Fruit fly (Drosophila melanogaster) whole organism, prepupa: ENCODE results near the gene CG33286.

ENCODE experiments used
- Blimp-1 ChIP-seq: fragments of 200-800 bp; sonication (Bioruptor generic); optimal IDR thresholded peaks from 3 replicates; lab custom pipeline; 2017; ENCODE audit warnings: missing biosample characterization, missing genetic modification characterization, mild to moderate bottlenecking, moderate library complexity, missing genetic modification reagents
- CG11762 ChIP-seq: fragments of 200-800 bp; sonication (Bioruptor generic); optimal IDR thresholded peaks from 3 replicates; lab custom pipeline; 2016; ENCODE audit warnings: missing biosample characterization, missing genetic modification characterization; ENCODE audit not compliant: insufficient read depth
- CG11902 ChIP-seq: fragments of 200-800 bp; sonication (Bioruptor generic); optimal IDR thresholded peaks from 3 replicates; lab custom pipeline; 2016; ENCODE audit warnings: missing biosample characterization, missing genetic modification characterization
- CG15336 ChIP-seq: fragments of 200-800 bp; sonication (Bioruptor generic); IDR thresholded peaks from 2 replicates; pipeline ENCODE4 v1.3.6; 2022; ENCODE audit warnings: missing biosample characterization, missing genetic modification characterization
- CG1621 ChIP-seq: fragments of 200-800 bp; sonication (Bioruptor generic); optimal IDR thresholded peaks from 3 replicates; lab custom pipeline; 2018; ENCODE audit warnings: missing biosample characterization, mild to moderate bottlenecking, missing genetic modification characterization
- CG16779 ChIP-seq: fragments of 200-800 bp; sonication (Bioruptor generic); optimal IDR thresholded peaks from 3 replicates; lab custom pipeline; 2017; ENCODE audit warnings: missing biosample characterization, mild to moderate bottlenecking, missing genetic modification characterization
- CG31627 ChIP-seq: fragments of 200-800 bp; sonication (Bioruptor generic); optimal IDR thresholded peaks from 3 replicates; lab custom pipeline; 2016; ENCODE audit warnings: missing biosample characterization, missing genetic modification characterization
- CG32006 ChIP-seq: fragments of 200-800 bp; sonication (Bioruptor generic); optimal IDR thresholded peaks from 3 replicates; lab custom pipeline; 2017; ENCODE audit warnings: missing biosample characterization, mild to moderate bottlenecking, missing genetic modification characterization
- CG34406 ChIP-seq: fragments of 200-800 bp; sonication (Bioruptor generic); optimal IDR thresholded peaks from 3 replicates; lab custom pipeline; 2016; ENCODE audit warnings: missing biosample characterization, missing genetic modification characterization
- CG3919 ChIP-seq: fragments of 200-800 bp; sonication (Bioruptor generic); optimal IDR thresholded peaks from 3 replicates; lab custom pipeline; 2016; ENCODE audit warnings: missing biosample characterization, missing genetic modification characterization
- CG6163 ChIP-seq: fragments of 200-800 bp; sonication (Bioruptor generic); IDR thresholded peaks from 3 replicates; pipeline ENCODE4 v1.3.6; 2022; ENCODE audit warnings: missing biosample characterization, missing genetic modification characterization
- CG6276 ChIP-seq: fragments of 200-800 bp; sonication (Bioruptor generic); optimal IDR thresholded peaks from 2 replicates; lab custom pipeline; 2017; ENCODE audit warnings: missing biosample characterization, mild to moderate bottlenecking, missing genetic modification characterization
- CG6792 ChIP-seq: fragments of 200-800 bp; sonication (Bioruptor generic); optimal IDR thresholded peaks from 3 replicates; lab custom pipeline; 2016; ENCODE audit warnings: missing biosample characterization, missing genetic modification characterization
- CG6854 ChIP-seq: fragments of 200-800 bp; sonication (Bioruptor generic); optimal IDR thresholded peaks from 2 replicates; lab custom pipeline; 2017; ENCODE audit warnings: missing biosample characterization, mild to moderate bottlenecking, missing genetic modification characterization
- CG8319 ChIP-seq: fragments of 200-800 bp; sonication (Bioruptor generic); optimal IDR thresholded peaks from 3 replicates; lab custom pipeline; 2016; ENCODE audit warnings: missing biosample characterization, missing genetic modification characterization
- CG9139 ChIP-seq: fragments of 200-800 bp; sonication (Bioruptor generic); optimal IDR thresholded peaks from 3 replicates; lab custom pipeline; 2017; ENCODE audit warnings: missing biosample characterization, mild to moderate bottlenecking, missing genetic modification characterization
- Eip75B ChIP-seq: fragments of 200-800 bp; sonication (Bioruptor generic); optimal IDR thresholded peaks from 3 replicates; lab custom pipeline; 2016; ENCODE audit warnings: missing biosample characterization, missing genetic modification characterization
- Eip78C ChIP-seq: fragments of 200-800 bp; sonication (Bioruptor generic); peaks from one replicate; lab custom pipeline; 2016; ENCODE audit warnings: missing biosample characterization, missing genetic modification characterization
- Eip93F ChIP-seq: fragments of 200-800 bp; sonication (Bioruptor generic); optimal IDR thresholded peaks from 2 replicates; lab custom pipeline; 2016; ENCODE audit warnings: missing biosample characterization, mild to moderate bottlenecking, missing genetic modification characterization
- Ets21C ChIP-seq: fragments of 200-800 bp; sonication (Bioruptor generic); optimal IDR thresholded peaks from 3 replicates; lab custom pipeline; 2016; ENCODE audit warnings: missing biosample characterization, missing genetic modification characterization
- Ets96B ChIP-seq: fragments of 200-800 bp; optimal IDR thresholded peaks from 2 replicates; lab custom pipeline; 2019; ENCODE audit warnings: missing biosample characterization, mild to moderate bottlenecking, missing genetic modification characterization, moderate library complexity
- Hr38 ChIP-seq: sonication (Bioruptor generic); optimal IDR thresholded peaks from 2 replicates; lab custom pipeline; 2016; ENCODE audit warnings: missing biosample characterization, missing genetic modification characterization
- Sox102F ChIP-seq: fragments of 200-800 bp; sonication (Bioruptor generic); optimal IDR thresholded peaks from 2 replicates; lab custom pipeline; 2016; ENCODE audit warnings: missing biosample characterization, mild to moderate bottlenecking, missing genetic modification characterization
- Sox14 ChIP-seq: fragments of 200-800 bp; sonication (Bioruptor generic); optimal IDR thresholded peaks from 3 replicates; lab custom pipeline; 2016; ENCODE audit warnings: missing biosample characterization, missing genetic modification characterization
- Sox15 ChIP-seq: fragments of 200-800 bp; sonication (Bioruptor generic); optimal IDR thresholded peaks from 3 replicates; lab custom pipeline; 2016; ENCODE audit warnings: missing biosample characterization, missing genetic modification characterization
- achi ChIP-seq: fragments of 200-800 bp; sonication (Bioruptor generic); optimal IDR thresholded peaks from 3 replicates; lab custom pipeline; 2016; ENCODE audit warnings: missing biosample characterization, missing genetic modification characterization
- acj6 ChIP-seq: fragments of 200-800 bp; sonication (Bioruptor generic); optimal IDR thresholded peaks from 3 replicates; lab custom pipeline; 2016; ENCODE audit warnings: missing biosample characterization, missing genetic modification characterization
- dac ChIP-seq: fragments of 200-800 bp; sonication (Bioruptor generic); optimal IDR thresholded peaks from 2 replicates; lab custom pipeline; 2017; ENCODE audit warnings: missing biosample characterization, mild to moderate bottlenecking, missing genetic modification characterization
- eg ChIP-seq: fragments of 200-800 bp; sonication (Bioruptor generic); IDR thresholded peaks from 3 replicates; pipeline ENCODE4 v1.3.6; 2022; ENCODE audit warnings: missing biosample characterization, missing genetic modification characterization
- fd59A ChIP-seq: fragments of 200-800 bp; sonication (Bioruptor generic); optimal IDR thresholded peaks from 2 replicates; lab custom pipeline; 2017; ENCODE audit warnings: missing biosample characterization, mild to moderate bottlenecking, missing genetic modification characterization, missing genetic modification reagents
- fd85E ChIP-seq: fragments of 200-800 bp; sonication (Bioruptor generic); optimal IDR thresholded peaks from 3 replicates; lab custom pipeline; 2016; ENCODE audit warnings: missing biosample characterization, missing genetic modification characterization
- fkh ChIP-seq: fragments of 200-800 bp; sonication (Bioruptor generic); optimal IDR thresholded peaks from 3 replicates; lab custom pipeline; 2017; ENCODE audit warnings: missing biosample characterization, mild to moderate bottlenecking, missing genetic modification characterization, moderate library complexity
- lz ChIP-seq: fragments of 200-800 bp; sonication (Bioruptor generic); optimal IDR thresholded peaks from 3 replicates; lab custom pipeline; 2016; ENCODE audit warnings: missing biosample characterization, missing genetic modification characterization
- net ChIP-seq: fragments of 200-800 bp; sonication (Bioruptor generic); optimal IDR thresholded peaks from 3 replicates; lab custom pipeline; 2016; ENCODE audit warnings: missing biosample characterization, missing genetic modification characterization
- pdm3 ChIP-seq: fragments of 200-800 bp; sonication (Bioruptor generic); optimal IDR thresholded peaks from 3 replicates; lab custom pipeline; 2016; ENCODE audit warnings: missing biosample characterization, missing genetic modification characterization
- salr ChIP-seq, 2 experiments: fragments of 200-800 bp; sonication (Bioruptor generic); optimal IDR thresholded peaks; 3 replicates each; lab custom pipeline; 2016 to 2018; ENCODE audit warnings: missing biosample characterization in 2 of 2, missing genetic modification characterization in 2 of 2, mild to moderate bottlenecking in 1 of 2
- ss ChIP-seq, 2 experiments: fragments of 200-800 bp; sonication (Bioruptor generic); optimal IDR thresholded peaks; 2 replicates in 1 of 2; 3 replicates in 1 of 2; lab custom pipeline; 2017 to 2018; ENCODE audit warnings: mild to moderate bottlenecking in 2 of 2, missing biosample characterization in 2 of 2, missing genetic modification characterization in 2 of 2, moderate library complexity in 1 of 2
- svp ChIP-seq: fragments of 200-800 bp; sonication (Bioruptor generic); peaks from one replicate; lab custom pipeline; 2016; ENCODE audit warnings: missing biosample characterization, missing genetic modification characterization
- topi ChIP-seq: fragments of 200-800 bp; sonication (Bioruptor generic); optimal IDR thresholded peaks from 3 replicates; lab custom pipeline; 2016; ENCODE audit warnings: missing biosample characterization, missing genetic modification characterization
- vri ChIP-seq: fragments of 200-800 bp; sonication (Bioruptor generic); optimal IDR thresholded peaks from 3 replicates; lab custom pipeline; 2016; ENCODE audit warnings: missing biosample characterization, mild to moderate bottlenecking, missing genetic modification characterization

CG33286 gene

dm6 chr3L:21009405-21010120 lies 35.1 kb upstream of the CG33286 start (continued):
- TF ChIP-seq CG34406 (GFP tag; lab: Kevin White, UChicago) = peak; percentile 80
- TF ChIP-seq fd85E = peak; percentile 32
- peak; percentile 68 for TF ChIP-seq CG16779 (tag; lab: Kevin White, UChicago)
- TF ChIP-seq net (GFP tag; lab: Kevin White, UChicago) = peak; percentile 78
- TF ChIP-seq salr (GFP tag; optimal IDR thresholded peaks at IDR 0.05; lab: Kevin White, UChicago) = peak; percentile 33 to 75
- peak; percentile 89 for TF ChIP-seq Sox102F
- no peak for TF ChIP-seq CG6854 (GFP tag; lab: Kevin White, UChicago)
- TF ChIP-seq topi (GFP tag; lab: Kevin White, UChicago) = peak; percentile 85
- peak; percentile 64 for TF ChIP-seq Sox15 (GFP tag; lab: Kevin White, UChicago)
- TF ChIP-seq Blimp-1 = peak; percentile 7
- TF ChIP-seq CG9139 (GFP tag; lab: Kevin White, UChicago) = peak; percentile 26
- TF ChIP-seq acj6 (GFP tag; lab: Kevin White, UChicago) = peak; percentile 78
- peak; percentile 84 for TF ChIP-seq CG3919
- TF ChIP-seq CG6276 (GFP tag; lab: Kevin White, UChicago) = peak; percentile 68
- TF ChIP-seq CG15336 (GFP tag; lab: Robert Waterston, UW) = peak; percentile 85
- TF ChIP-seq CG11762 (GFP tag; lab: Kevin White, UChicago) = peak; percentile 62
- TF ChIP-seq CG8319 = peak; percentile 66
- no peak for TF ChIP-seq Hr38 (GFP tag; lab: Kevin White, UChicago)
- TF ChIP-seq CG11902 (GFP tag; lab: Kevin White, UChicago) = peak; percentile 62
- peak; percentile 89 for TF ChIP-seq Sox14 (GFP tag; lab: Kevin White, UChicago)
- TF ChIP-seq CG31627 (GFP tag; lab: Kevin White, UChicago) = peak; percentile 80

dm6 chr3L:21008899-21009298 lies 34.4 kb upstream of the CG33286 start:
- TF ChIP-seq CG6163 (GFP tag; lab: Robert Waterston, UW) = peak; percentile 39; the same call in 1 of the 3 replicates
- no peak for TF ChIP-seq dac (GFP tag; lab: Kevin White, UChicago)
- TF ChIP-seq acj6 (GFP tag; lab: Kevin White, UChicago) = no peak
- no peak for TF ChIP-seq achi (GFP tag; lab: Kevin White, UChicago)
- TF ChIP-seq CG6792 = no peak
- no peak for TF ChIP-seq CG32006 (GFP tag; lab: Kevin White, UChicago)
- TF ChIP-seq Sox102F = no peak
- TF ChIP-seq CG16779 (tag; lab: Kevin White, UChicago) = no peak
- TF ChIP-seq CG15336 (GFP tag; lab: Robert Waterston, UW) = no peak; the same call in 1 of the 2 replicates
- no peak for TF ChIP-seq net (GFP tag; lab: Kevin White, UChicago)
- TF ChIP-seq Eip75B (GFP tag; lab: Kevin White, UChicago) = no peak
- TF ChIP-seq vri = no peak
- no peak for TF ChIP-seq CG1621
- TF ChIP-seq fd59A (GFP tag; lab: Kevin White, UChicago) = no peak
- no peak for TF ChIP-seq fkh (GFP tag; lab: Kevin White, UChicago)
- no peak for TF ChIP-seq Eip93F
- TF ChIP-seq lz (GFP tag; lab: Kevin White, UChicago) = no peak
- no peak for TF ChIP-seq svp (GFP tag; lab: Kevin White, UChicago)
- peak; percentile 24; the same call in 1 of the 3 replicates for TF ChIP-seq eg (GFP tag; lab: Robert Waterston, UW)
- TF ChIP-seq Ets21C (GFP tag; lab: Kevin White, UChicago) = no peak
- TF ChIP-seq Ets96B (tag; lab: Kevin White, UChicago) = no peak
- peak; percentile 21 for TF ChIP-seq fd85E
- TF ChIP-seq Eip78C (GFP tag; lab: Kevin White, UChicago) = no peak
- no peak for TF ChIP-seq pdm3
- TF ChIP-seq ss (GFP tag; optimal IDR thresholded peaks at IDR 0.05; lab: Kevin White, UChicago) = peak in 1 of 2 experiments; percentile 2
- TF ChIP-seq CG3919 = no peak
